Fruit fly (Drosophila melanogaster): ENCODE measurements around the gene CG10274.
"Not testable (repeated sequence)": the region's sequence is repeated elsewhere in the genome, so short reads cannot be mapped to it uniquely, and the experiment has no call there.

- TF ChIP-seq CTCF, CG8478 (optimal IDR thresholded peaks at IDR 0.05): not testable (repeated sequence)
Measured at dm6 chr3L:6150757-6151354, 30.8 kb downstream of the CG10274 start, which contains the start of the genes Cpr65Ax2 and Lcp65Aa.

Measured in S2 (cell line).